Worm (Caenorhabditis elegans): Measurements from ENCODE around the gene T10D4.6.
"Not testable (repeated sequence)": the region's sequence is repeated elsewhere in the genome, so short reads cannot be mapped to it uniquely, and the experiment has no call there.

Gene T10D4.6

DNA sequence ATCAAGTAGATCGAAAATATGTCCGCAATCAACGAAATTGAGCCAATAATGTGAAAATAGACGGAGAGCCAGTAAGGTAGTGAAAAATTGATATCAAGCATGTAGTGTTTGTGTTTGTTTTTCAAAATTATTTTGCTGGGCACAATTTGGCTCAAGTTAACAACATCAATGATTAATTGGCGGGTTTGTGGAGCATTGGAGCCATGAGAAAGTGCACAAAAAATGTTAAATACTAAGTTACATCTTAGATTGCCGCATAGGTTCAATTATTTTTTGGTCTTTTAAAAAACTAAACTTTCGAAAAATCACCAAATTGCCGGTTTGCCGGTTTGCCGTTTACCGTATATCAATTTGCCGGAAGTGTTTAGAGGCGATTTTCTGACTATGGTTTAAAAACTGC lies 18.7 kb downstream of the T10D4.6 start, which contains the start of gene sri-54:
sri-54 (minus strand) TSS at position 101 of the 400 bp plus-strand sequence.
- TF ChIP-seq rnt-1 (tag; optimal IDR thresholded peaks at IDR 0.05) (no peak), dmd-4 (tag; optimal IDR thresholded peaks at IDR 0.05; ENCODE audit: borderline replicate concordance) (no peak), odd-2 (tag; optimal IDR thresholded peaks at IDR 0.05) (no peak), unc-55 (GFP tag; optimal IDR thresholded peaks at IDR 0.05) (no peak), unc-3 (GFP tag; conservative IDR thresholded peaks at IDR 0.05) (no peak), unc-3 (tag; optimal IDR thresholded peaks at IDR 0.05) (no peak), ama-1 (optimal IDR thresholded peaks at IDR 0.05) (no peak), ceh-45 (GFP tag; IDR thresholded peaks at IDR 0.05) (no peak), ahr-1 (tag; optimal IDR thresholded peaks at IDR 0.05) (no peak), eyg-1 (tag; optimal IDR thresholded peaks at IDR 0.05) (no peak), ets-4 (tag; optimal IDR thresholded peaks at IDR 0.05) (no peak), pag-3 (tag; optimal IDR thresholded peaks at IDR 0.05; ENCODE audit: borderline replicate concordance) (no peak), hlh-13 (GFP tag; optimal IDR thresholded peaks at IDR 0.05) (no peak), pha-2 (tag; optimal IDR thresholded peaks at IDR 0.05) (no peak), sox-4 (tag; optimal IDR thresholded peaks at IDR 0.05) (no peak), ceh-24 (tag; optimal IDR thresholded peaks at IDR 0.05) (no peak), C08G9.2 (tag; optimal IDR thresholded peaks at IDR 0.05) (no peak), ref-2 (tag; optimal IDR thresholded peaks at IDR 0.05) (no peak), hlh-30 (tag; optimal IDR thresholded peaks at IDR 0.05; ENCODE audit: insufficient read depth) (no peak), elt-4 (tag; optimal IDR thresholded peaks at IDR 0.05) (no peak), pros-1 (tag; optimal IDR thresholded peaks at IDR 0.05) (no peak)

ce11 chrII:3142855-3143254 lies 23.7 kb downstream of the T10D4.6 start, which contains the start of gene sri-42:
TSS of gene sri-42 (minus strand) at chrII:3142955.
- TF ChIP-seq syd-9, ref-2, pax-1 (tag; optimal IDR thresholded peaks at IDR 0.05): not testable (repeated sequence)

DNA sequence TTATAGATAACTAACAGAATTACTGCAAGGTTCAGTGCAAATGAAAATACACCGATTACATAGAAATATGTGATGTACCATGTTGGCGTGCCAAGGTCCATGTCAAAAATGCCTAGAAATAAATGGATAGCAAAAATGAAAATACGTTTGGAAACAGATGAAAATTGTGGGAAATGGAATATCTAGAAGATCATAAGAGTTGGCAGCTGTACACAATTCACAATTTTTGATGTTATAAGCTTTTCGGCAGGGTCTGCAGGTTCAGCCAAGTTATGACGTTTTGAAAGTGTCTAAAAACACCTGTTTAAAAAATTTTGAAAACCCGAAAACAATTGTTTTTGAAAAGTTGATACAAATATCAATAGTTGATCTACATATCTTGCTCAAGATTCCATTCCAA lies 25.4 kb downstream of the T10D4.6 start, which contains the start of gene sri-43:
sri-43 (minus strand) TSS at position 101 of the 400 bp plus-strand sequence.
- not testable (repeated sequence) for TF ChIP-seq F13H6.1, ceh-9, nhr-11 (tag; optimal IDR thresholded peaks at IDR 0.05)

ce11 chrII:3145842-3146241 lies 26.7 kb downstream of the T10D4.6 start, which contains the start of gene T10D4.15:
TSS of gene T10D4.15 (plus strand) at chrII:3146142.
- TF ChIP-seq ceh-14 (tag; optimal IDR thresholded peaks at IDR 0.05) (no peak), hlh-8 (tag; optimal IDR thresholded peaks at IDR 0.05) (no peak), unc-42 (tag; optimal IDR thresholded peaks at IDR 0.05) (no peak), elt-4 (tag; optimal IDR thresholded peaks at IDR 0.05) (no peak), ama-1 (optimal IDR thresholded peaks at IDR 0.05) (no peak), pqm-1 (tag; optimal IDR thresholded peaks at IDR 0.05) (no peak)

DNA sequence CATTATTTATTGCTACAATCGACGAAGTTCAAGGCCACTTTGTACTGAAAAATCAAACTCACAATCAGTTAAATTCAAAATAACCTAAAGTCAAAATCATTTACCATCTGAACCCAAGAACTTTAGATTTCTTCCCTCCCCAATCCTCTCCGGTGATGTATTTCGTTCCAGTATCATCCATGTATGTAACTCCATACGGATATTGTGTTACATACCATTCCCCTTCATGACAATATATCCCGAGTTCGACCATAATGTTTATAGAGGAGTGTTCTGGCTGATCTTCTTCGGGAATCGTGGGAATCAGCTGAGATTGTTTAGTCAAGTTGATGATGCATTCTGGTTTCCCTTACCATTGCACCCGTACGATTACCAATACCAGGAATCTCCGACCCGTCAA lies 29.3 kb downstream of the T10D4.6 start:
- TF ChIP-seq unc-42 (tag; optimal IDR thresholded peaks at IDR 0.05): no peak
- no peak for TF ChIP-seq npax-4 (tag; optimal IDR thresholded peaks at IDR 0.05)
- TF ChIP-seq elt-4 (tag; optimal IDR thresholded peaks at IDR 0.05): no peak
- no peak for TF ChIP-seq nhr-232 (tag; optimal IDR thresholded peaks at IDR 0.05)
- no peak for TF ChIP-seq ceh-34 (tag; optimal IDR thresholded peaks at IDR 0.05)
- no peak for TF ChIP-seq ceh-22 (tag; optimal IDR thresholded peaks at IDR 0.05)
- no peak for TF ChIP-seq pag-3 (tag; optimal IDR thresholded peaks at IDR 0.05; ENCODE audit: borderline replicate concordance)
- no peak for TF ChIP-seq zip-5 (tag; optimal IDR thresholded peaks at IDR 0.05)
- TF ChIP-seq pat-9 (tag; optimal IDR thresholded peaks at IDR 0.05): no peak
- no peak for TF ChIP-seq ceh-18 (tag; optimal IDR thresholded peaks at IDR 0.05)
- TF ChIP-seq ceh-6 (GFP tag; optimal IDR thresholded peaks at IDR 0.05): no peak
- TF ChIP-seq pha-4 (tag; optimal IDR thresholded peaks at IDR 0.05): no peak
- no peak for TF ChIP-seq mec-3 (tag; optimal IDR thresholded peaks at IDR 0.05; ENCODE audit: borderline replicate concordance)
- no peak for TF ChIP-seq ceh-45 (GFP tag; IDR thresholded peaks at IDR 0.05)
- TF ChIP-seq nhr-11 (tag; optimal IDR thresholded peaks at IDR 0.05): no peak
- no peak for TF ChIP-seq ama-1 (optimal IDR thresholded peaks at IDR 0.05)
- no peak for TF ChIP-seq fax-1 (tag; optimal IDR thresholded peaks at IDR 0.05)
- no peak for TF ChIP-seq ets-4 (tag; optimal IDR thresholded peaks at IDR 0.05)
